Fruit fly (Drosophila melanogaster): ENCODE results near the gene PGRP-SB1.

dm6 chr3L:16743906-16744704 is 16.3 kb upstream of the PGRP-SB1 start:
- TF ChIP-seq CG12605 (GFP tag; IDR thresholded peaks at IDR 0.05) (no peak), CG8301 (tag; optimal IDR thresholded peaks at IDR 0.05) (no peak), CG9948 (tag; optimal IDR thresholded peaks at IDR 0.05) (no peak), Pif1B (GFP tag; optimal IDR thresholded peaks at IDR 0.05) (no peak), CG13204 (GFP tag; optimal IDR thresholded peaks at IDR 0.05) (no peak), CG4496 (GFP tag; IDR thresholded peaks at IDR 0.05) (no peak), CG17806 (tag; optimal IDR thresholded peaks at IDR 0.05) (no peak), gl (tag; optimal IDR thresholded peaks at IDR 0.05) (no peak), CG32121 (GFP tag; IDR thresholded peaks at IDR 0.05) (no peak), fd96Ca (GFP tag; IDR thresholded peaks at IDR 0.05) (no peak), CG10348 (GFP tag; IDR thresholded peaks at IDR 0.05) (no peak), D1 (tag; optimal IDR thresholded peaks at IDR 0.05) (no peak), CG34367 (tag; optimal IDR thresholded peaks at IDR 0.05) (no peak)
